Fruit fly (Drosophila melanogaster) S2 (cell line): ENCODE measurements around the gene sdt.
A peak's percentile ranks its signal among the peaks of the same experiment; 100 is the strongest.

Experiments used
- CG8478 ChIP-seq: fragments of >200 bp; optimal IDR thresholded peaks from 2 replicates; lab custom pipeline; 2018
- CTCF ChIP-seq, 2 experiments: fragments of >200 bp; optimal IDR thresholded peaks; 2 replicates each; lab custom pipeline; 2018

dm6 chrX:8273291-8273690, 94.9 kb downstream of the sdt start, which contains the start of gene CG1636:
- TF ChIP-seq CTCF (optimal IDR thresholded peaks at IDR 0.05; lab: Kevin White, UChicago) = peak in 1 of 2 experiments; percentile 34
- TF ChIP-seq CG8478 (lab: Kevin White, UChicago) = no peak
